Worm (Caenorhabditis elegans): ENCODE measurements around the gene gana-1.

DNA sequence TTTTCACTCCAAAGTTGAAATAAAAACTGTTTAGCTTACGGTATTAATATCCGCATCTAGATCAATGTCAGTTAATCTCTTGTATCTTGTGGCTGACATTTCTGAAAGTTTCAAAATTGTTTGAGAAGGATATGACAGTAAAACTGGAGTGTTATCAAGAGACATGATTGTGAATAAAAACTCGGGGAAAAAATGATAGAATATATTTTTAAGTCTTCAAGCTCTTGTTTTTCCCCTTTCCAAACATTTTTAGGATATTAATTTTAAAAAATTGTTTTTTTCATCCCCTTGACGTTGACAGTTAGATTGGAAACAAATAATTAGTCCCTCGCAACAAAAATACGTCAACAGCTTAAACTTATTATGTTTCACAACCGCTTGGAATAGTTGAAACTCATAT lies 12.1 kb upstream of the gana-1 start, which contains the start of gene R07B7.6:
- no peak for TF ChIP-seq ets-4 (tag; optimal IDR thresholded peaks at IDR 0.05)
- TF ChIP-seq sox-4 (tag; optimal IDR thresholded peaks at IDR 0.05) = no peak
- TF ChIP-seq ceh-18 (tag; optimal IDR thresholded peaks at IDR 0.05) = no peak
- TF ChIP-seq nhr-232 (tag; optimal IDR thresholded peaks at IDR 0.05) = no peak
- no peak for TF ChIP-seq rnt-1 (tag; optimal IDR thresholded peaks at IDR 0.05)
- TF ChIP-seq nfya-1 (tag; optimal IDR thresholded peaks at IDR 0.05) = no peak
- no peak for TF ChIP-seq T23F11.4 (GFP tag; optimal IDR thresholded peaks at IDR 0.05)
